Fruit fly (Drosophila melanogaster) whole organism, embryonic: Measurements from ENCODE around the gene Actn.
A peak's percentile ranks its signal among the peaks of the same experiment; 100 is the strongest.

Source experiments
- Ada2b ChIP-seq: fragments of 200-800 bp; sonication (Bioruptor generic); IDR thresholded peaks from 2 replicates; pipeline ENCODE4 v1.3.6; 2022; ENCODE audit warnings: missing biosample characterization, missing genetic modification characterization
- Antp ChIP-seq: fragments of 200-800 bp; sonication (Bioruptor generic); optimal IDR thresholded peaks from 3 replicates; lab custom pipeline; 2016; ENCODE audit warnings: missing biosample characterization, missing genetic modification characterization
- C15 ChIP-seq: fragments of 200-800 bp; sonication (Bioruptor generic); IDR thresholded peaks from 3 replicates; pipeline ENCODE4 v1.3.6; 2022; ENCODE audit warnings: missing biosample characterization, missing genetic modification characterization
- CG10209 ChIP-seq: fragments of 200-800 bp; sonication (Bioruptor generic); optimal IDR thresholded peaks from 3 replicates; lab custom pipeline; 2017; ENCODE audit warnings: missing biosample characterization, mild to moderate bottlenecking, missing genetic modification characterization, missing genetic modification reagents
- CG1024 ChIP-seq: fragments of 200-800 bp; sonication (Bioruptor generic); IDR thresholded peaks from 2 replicates; pipeline ENCODE4 v1.3.6; 2022; ENCODE audit warnings: missing biosample characterization, missing genetic modification characterization
- CG10959 ChIP-seq: fragments of 200-800 bp; sonication (Bioruptor generic); IDR thresholded peaks from 2 replicates; pipeline ENCODE4 v1.3.6; 2022; ENCODE audit warnings: missing biosample characterization, missing genetic modification characterization
- CG12299 ChIP-seq: fragments of 200-800 bp; sonication (Bioruptor generic); optimal IDR thresholded peaks from 2 replicates; lab custom pipeline; 2018; ENCODE audit warnings: missing biosample characterization, mild to moderate bottlenecking, missing genetic modification characterization
- CG13123 ChIP-seq: fragments of 200-800 bp; sonication (Bioruptor generic); optimal IDR thresholded peaks from 2 replicates; lab custom pipeline; 2016; ENCODE audit warnings: missing biosample characterization, missing genetic modification characterization
- CG14014 ChIP-seq: fragments of 200-800 bp; sonication (Bioruptor generic); IDR thresholded peaks from 2 replicates; pipeline ENCODE4 v1.3.6; 2022; ENCODE audit warnings: missing biosample characterization, missing genetic modification characterization
- CG14667 ChIP-seq: fragments of 200-800 bp; sonication (Bioruptor generic); IDR thresholded peaks from 2 replicates; pipeline ENCODE4 v1.3.6; 2022; ENCODE audit warnings: missing biosample characterization, missing genetic modification characterization
- CG14860 ChIP-seq: fragments of 200-800 bp; sonication (Bioruptor generic); IDR thresholded peaks from 3 replicates; pipeline ENCODE4 v1.3.6; 2022; ENCODE audit warnings: missing biosample characterization, missing genetic modification characterization; ENCODE audit not compliant: partially characterized antibody
- CG1832 ChIP-seq: fragments of 200-800 bp; sonication (Bioruptor generic); optimal IDR thresholded peaks from 2 replicates; lab custom pipeline; 2017; ENCODE audit warnings: missing biosample characterization, mild to moderate bottlenecking, missing genetic modification characterization, inconsistent platforms
- CG18599 ChIP-seq: fragments of 200-800 bp; sonication (Bioruptor generic); optimal IDR thresholded peaks from 3 replicates; lab custom pipeline; 2017; ENCODE audit warnings: missing biosample characterization, missing genetic modification characterization, mild to moderate bottlenecking, moderate library complexity, missing genetic modification reagents
- CG2116 ChIP-seq: fragments of 200-800 bp; sonication (Bioruptor generic); optimal IDR thresholded peaks from 3 replicates; lab custom pipeline; 2018; ENCODE audit warnings: missing biosample characterization, mild to moderate bottlenecking, missing genetic modification characterization
- CG31388 ChIP-seq: fragments of 200-800 bp; sonication (Bioruptor generic); optimal IDR thresholded peaks from 2 replicates; lab custom pipeline; 2016; ENCODE audit warnings: missing biosample characterization, missing genetic modification characterization
- CG4360 ChIP-seq: fragments of 200-800 bp; sonication (Bioruptor generic); IDR thresholded peaks from 2 replicates; pipeline ENCODE4 v1.3.6; 2022; ENCODE audit warnings: missing biosample characterization, missing genetic modification characterization
- CG7271 ChIP-seq: fragments of 200-800 bp; sonication (Bioruptor generic); optimal IDR thresholded peaks from 2 replicates; lab custom pipeline; 2018; ENCODE audit warnings: missing biosample characterization, mild to moderate bottlenecking, missing genetic modification characterization, moderate library complexity
- CG8944 ChIP-seq: fragments of 200-800 bp; sonication (Bioruptor generic); optimal IDR thresholded peaks from 3 replicates; lab custom pipeline; 2016; ENCODE audit warnings: missing biosample characterization, missing genetic modification characterization
- D ChIP-seq, 2 experiments: fragments of 200-800 bp in 1 of 2; fragments of >200 bp in 1 of 2; sonication (Bioruptor generic) in 1 of 2; optimal IDR thresholded peaks; 2 replicates in 1 of 2; 3 replicates in 1 of 2; lab custom pipeline; 2017; ENCODE audit warnings: mild to moderate bottlenecking in 1 of 2, missing biosample characterization in 1 of 2, missing genetic modification characterization in 1 of 2, missing genetic modification reagents in 1 of 2
- Dip3 ChIP-seq: fragments of 200-800 bp; sonication (Bioruptor generic); optimal IDR thresholded peaks from 3 replicates; lab custom pipeline; 2016; ENCODE audit warnings: missing biosample characterization, missing genetic modification characterization
- Doc2 ChIP-seq: fragments of 200-800 bp; sonication (Bioruptor generic); IDR thresholded peaks from 2 replicates; pipeline ENCODE4 v1.3.6; 2022; ENCODE audit warnings: missing biosample characterization, missing genetic modification characterization
- Fer1 ChIP-seq: fragments of 200-800 bp; sonication (Bioruptor generic); optimal IDR thresholded peaks from 2 replicates; lab custom pipeline; 2017; ENCODE audit warnings: missing biosample characterization, mild to moderate bottlenecking, missing genetic modification characterization
- Fer2 ChIP-seq: fragments of 200-800 bp; sonication (Bioruptor generic); optimal IDR thresholded peaks from 2 replicates; lab custom pipeline; 2018; ENCODE audit warnings: missing biosample characterization, mild to moderate bottlenecking, missing genetic modification characterization, moderate library complexity
- GATAe ChIP-seq: fragments of 200-800 bp; sonication (Bioruptor generic); conservative IDR thresholded peaks from 2 replicates; pipeline ENCODE4 v1.3.6; 2022; ENCODE audit warnings: missing biosample characterization, missing genetic modification characterization
- HLH54F ChIP-seq: fragments of 200-800 bp; sonication (Bioruptor generic); optimal IDR thresholded peaks from 3 replicates; lab custom pipeline; 2016; ENCODE audit warnings: missing biosample characterization, missing genetic modification characterization
- HmgD ChIP-seq: fragments of 200-800 bp; sonication (Bioruptor generic); optimal IDR thresholded peaks from 3 replicates; lab custom pipeline; 2016; ENCODE audit warnings: missing biosample characterization, missing genetic modification characterization
- Kr ChIP-seq: fragments of 200-800 bp; sonication (Bioruptor generic); optimal IDR thresholded peaks from 2 replicates; lab custom pipeline; 2017; ENCODE audit warnings: missing biosample characterization, mild to moderate bottlenecking, missing genetic modification characterization
- Meics ChIP-seq: fragments of 200-800 bp; sonication (Bioruptor generic); optimal IDR thresholded peaks from 2 replicates; lab custom pipeline; 2017; ENCODE audit warnings: missing biosample characterization, mild to moderate bottlenecking, missing genetic modification characterization
- Nf-YB ChIP-seq: fragments of 200-800 bp; sonication (Bioruptor generic); optimal IDR thresholded peaks from 3 replicates; lab custom pipeline; 2019; ENCODE audit warnings: missing biosample characterization, mild to moderate bottlenecking, missing genetic modification characterization, moderate library complexity
- NfI ChIP-seq: fragments of 200-800 bp; sonication (Bioruptor generic); optimal IDR thresholded peaks from 3 replicates; lab custom pipeline; 2018; ENCODE audit warnings: missing biosample characterization, mild to moderate bottlenecking, missing genetic modification characterization, moderate library complexity
- Oaz ChIP-seq: fragments of 200-800 bp; sonication (Bioruptor generic); IDR thresholded peaks from 2 replicates; pipeline ENCODE4 v1.3.6; 2022; ENCODE audit warnings: missing biosample characterization, missing genetic modification characterization
- Pdp1 ChIP-seq, 2 experiments: fragments of 200-800 bp; sonication (Bioruptor generic); optimal IDR thresholded peaks; 3 replicates each; lab custom pipeline; 2016; ENCODE audit warnings: missing biosample characterization in 2 of 2, missing genetic modification characterization in 2 of 2, mild to moderate bottlenecking in 1 of 2, moderate library complexity in 1 of 2
- Scr ChIP-seq: fragments of 200-800 bp; sonication (Bioruptor generic); IDR thresholded peaks from 2 replicates; pipeline ENCODE4 v1.3.6; 2022; ENCODE audit warnings: missing biosample characterization, missing genetic modification characterization; ENCODE audit not compliant: partially characterized antibody
- Sox102F ChIP-seq: fragments of 200-800 bp; sonication (Bioruptor generic); optimal IDR thresholded peaks from 2 replicates; lab custom pipeline; 2018; ENCODE audit warnings: missing biosample characterization, mild to moderate bottlenecking, missing genetic modification characterization, moderate library complexity
- bab2 ChIP-seq: fragments of 200-800 bp; sonication (Bioruptor generic); optimal IDR thresholded peaks from 2 replicates; lab custom pipeline; 2016; ENCODE audit warnings: missing biosample characterization, missing genetic modification characterization
- chm ChIP-seq: fragments of 200-800 bp; sonication (Bioruptor generic); IDR thresholded peaks from 2 replicates; pipeline ENCODE4 v1.3.6; 2022; ENCODE audit warnings: missing biosample characterization, missing genetic modification characterization
- crp ChIP-seq, 2 experiments: fragments of 200-800 bp; sonication (Bioruptor generic); optimal IDR thresholded peaks; 2 replicates in 1 of 2; 3 replicates in 1 of 2; lab custom pipeline; 2017; ENCODE audit warnings: missing biosample characterization in 2 of 2, missing genetic modification characterization in 2 of 2, mild to moderate bottlenecking in 1 of 2, moderate library complexity in 1 of 2
- en ChIP-seq: fragments of 200-800 bp; sonication (Bioruptor generic); optimal IDR thresholded peaks from 2 replicates; lab custom pipeline; 2016; ENCODE audit warnings: missing biosample characterization, missing genetic modification characterization
- fd102C ChIP-seq: fragments of 200-800 bp; sonication (Bioruptor generic); optimal IDR thresholded peaks from 2 replicates; lab custom pipeline; 2018; ENCODE audit warnings: missing biosample characterization, mild to moderate bottlenecking, missing genetic modification characterization, moderate library complexity
- fd96Cb ChIP-seq: fragments of 200-800 bp; sonication (Bioruptor generic); optimal IDR thresholded peaks from 2 replicates; lab custom pipeline; 2018; ENCODE audit warnings: missing biosample characterization, mild to moderate bottlenecking, missing genetic modification characterization, moderate library complexity
- jumu ChIP-seq: fragments of 200-800 bp; sonication (Bioruptor generic); optimal IDR thresholded peaks from 3 replicates; lab custom pipeline; 2016; ENCODE audit warnings: missing biosample characterization, missing genetic modification characterization
- klu ChIP-seq: fragments of 200-800 bp; sonication (Bioruptor generic); IDR thresholded peaks from 2 replicates; pipeline ENCODE4 v1.3.6; 2022; ENCODE audit warnings: missing biosample characterization, missing genetic modification characterization
- pros ChIP-seq: fragments of 200-800 bp; sonication (Bioruptor generic); optimal IDR thresholded peaks from 3 replicates; lab custom pipeline; 2019; ENCODE audit warnings: missing biosample characterization, mild to moderate bottlenecking, missing genetic modification characterization, moderate library complexity
- ro ChIP-seq: fragments of 200-800 bp; sonication (Bioruptor generic); IDR thresholded peaks from 2 replicates; pipeline ENCODE4 v1.3.6; 2022; ENCODE audit warnings: missing biosample characterization, missing genetic modification characterization
- sna ChIP-seq: fragments of 200-800 bp; sonication (Bioruptor generic); IDR thresholded peaks from 2 replicates; pipeline ENCODE4 v1.3.6; 2022; ENCODE audit warnings: missing biosample characterization, missing genetic modification characterization; ENCODE audit not compliant: partially characterized antibody
- sob ChIP-seq: fragments of 200-800 bp; sonication (Bioruptor generic); IDR thresholded peaks from 2 replicates; pipeline ENCODE4 v1.3.6; 2022; ENCODE audit warnings: missing biosample characterization, missing genetic modification characterization
- toy ChIP-seq: fragments of 200-800 bp; sonication (Bioruptor generic); IDR thresholded peaks from 2 replicates; pipeline ENCODE4 v1.3.6; 2022; ENCODE audit warnings: missing biosample characterization, missing genetic modification characterization
- unpg ChIP-seq: fragments of 200-800 bp; sonication (Bioruptor generic); optimal IDR thresholded peaks from 3 replicates; lab custom pipeline; 2018; ENCODE audit warnings: missing biosample characterization, mild to moderate bottlenecking, missing genetic modification characterization, moderate library complexity

Gene Actn

dm6 chrX:1984175-1984973 lies 57.7 kb downstream of the Actn start (continued):
- peak; percentile 33; the same call in 1 of the 2 replicates for TF ChIP-seq CG14014 (GFP tag; lab: Robert Waterston, UW)
- TF ChIP-seq pros: no peak
- peak; percentile 54 for TF ChIP-seq Fer1
- TF ChIP-seq fd96Cb (tag; lab: Kevin White, UChicago): peak; percentile 87
- TF ChIP-seq Ada2b: peak; percentile 37
- no peak for TF ChIP-seq CG2116 (GFP tag; lab: Kevin White, UChicago)
- no peak for TF ChIP-seq Kr (GFP tag; lab: Kevin White, UChicago)
- no peak for TF ChIP-seq CG13123
- TF ChIP-seq jumu (GFP tag; lab: Kevin White, UChicago): peak; percentile 59
- TF ChIP-seq chm (GFP tag; lab: Robert Waterston, UW): no peak
- TF ChIP-seq CG10959 (GFP tag; lab: Robert Waterston, UW): 0 out of 2 replicates have a peak, but pooled peaks have one; percentile 25
- no peak for TF ChIP-seq CG7271
- TF ChIP-seq Oaz: peak; percentile 45; the same call in 1 of the 2 replicates
- TF ChIP-seq CG31388 (GFP tag; lab: Kevin White, UChicago): no peak
- peak; percentile 71 for TF ChIP-seq bab2
- peak; percentile 27 for TF ChIP-seq Nf-YB (GFP tag; lab: Kevin White, UChicago)
- TF ChIP-seq sna: no peak
- peak; percentile 59; the same call in 1 of the 2 replicates for TF ChIP-seq klu (GFP tag; lab: Robert Waterston, UW)
- TF ChIP-seq NfI: peak; percentile 73
- peak; percentile 78 for TF ChIP-seq HLH54F
- no peak for TF ChIP-seq CG14860 (GFP tag; lab: Robert Waterston, UW)
- TF ChIP-seq CG14667 (GFP tag; lab: Robert Waterston, UW): peak; percentile 73
- peak; percentile 31; the same call in 1 of the 2 replicates for TF ChIP-seq toy (GFP tag; lab: Robert Waterston, UW)
- TF ChIP-seq GATAe: no peak
- TF ChIP-seq crp (GFP tag; optimal IDR thresholded peaks at IDR 0.05; lab: Kevin White, UChicago): peak in 1 of 2 experiments; percentile 37
- TF ChIP-seq ro (GFP tag; lab: Robert Waterston, UW): peak; percentile 29; the same call in 1 of the 2 replicates
- no peak for TF ChIP-seq fd102C (GFP tag; lab: Kevin White, UChicago)
- peak; percentile 40; the same call in 1 of the 2 replicates for TF ChIP-seq CG4360 (GFP tag; lab: Robert Waterston, UW)
- no peak for TF ChIP-seq D (optimal IDR thresholded peaks at IDR 0.05; lab: Kevin White, UChicago)
- peak; percentile 77 for TF ChIP-seq D (GFP tag; optimal IDR thresholded peaks at IDR 0.05; lab: Kevin White, UChicago)
- peak; percentile 24 for TF ChIP-seq HmgD (GFP tag; lab: Kevin White, UChicago)
- TF ChIP-seq CG8944 (GFP tag; lab: Kevin White, UChicago): peak; percentile 73
- TF ChIP-seq Sox102F: peak; percentile 90
- peak; percentile 56 for TF ChIP-seq CG12299 (tag; lab: Kevin White, UChicago)
- TF ChIP-seq sob (GFP tag; lab: Robert Waterston, UW): peak; percentile 66
- no peak for TF ChIP-seq CG1832 (GFP tag; lab: Kevin White, UChicago)
- no peak for TF ChIP-seq Doc2 (GFP tag; lab: Robert Waterston, UW)
- peak; percentile 64 for TF ChIP-seq Antp (GFP tag; lab: Kevin White, UChicago)
- TF ChIP-seq Fer2 (tag; lab: Kevin White, UChicago): peak; percentile 16
- TF ChIP-seq CG1024 (GFP tag; lab: Robert Waterston, UW): no peak
- peak; percentile 69 for TF ChIP-seq Dip3 (GFP tag; lab: Kevin White, UChicago)
- peak; percentile 81 for TF ChIP-seq unpg (GFP tag; lab: Kevin White, UChicago)
- TF ChIP-seq C15 (GFP tag; lab: Robert Waterston, UW): no peak
- no peak for TF ChIP-seq en (GFP tag; lab: Kevin White, UChicago)
- peak; percentile 68 for TF ChIP-seq CG18599 (GFP tag; lab: Kevin White, UChicago)
- TF ChIP-seq Pdp1 (GFP tag; optimal IDR thresholded peaks at IDR 0.05; lab: Kevin White, UChicago): peak; percentile 42 to 50
- TF ChIP-seq Meics (GFP tag; lab: Kevin White, UChicago): peak; percentile 62
- TF ChIP-seq Scr (GFP tag; lab: Robert Waterston, UW): no peak
- peak; percentile 81 for TF ChIP-seq CG10209 (GFP tag; lab: Kevin White, UChicago)
